Fruit fly (Drosophila melanogaster): ENCODE results near the gene CG34296.

- TF ChIP-seq ttk (optimal IDR thresholded peaks at IDR 0.05) (no peak), Myc (optimal IDR thresholded peaks at IDR 0.05) (no peak), h (optimal IDR thresholded peaks at IDR 0.05) (no peak)
These were observed 35.3 kb downstream of the CG34296 start for dm6 chr3R:29757681-29758080.
